Fruit fly (Drosophila melanogaster): ENCODE measurements around the gene Sdr.

Sdr gene

DNA sequence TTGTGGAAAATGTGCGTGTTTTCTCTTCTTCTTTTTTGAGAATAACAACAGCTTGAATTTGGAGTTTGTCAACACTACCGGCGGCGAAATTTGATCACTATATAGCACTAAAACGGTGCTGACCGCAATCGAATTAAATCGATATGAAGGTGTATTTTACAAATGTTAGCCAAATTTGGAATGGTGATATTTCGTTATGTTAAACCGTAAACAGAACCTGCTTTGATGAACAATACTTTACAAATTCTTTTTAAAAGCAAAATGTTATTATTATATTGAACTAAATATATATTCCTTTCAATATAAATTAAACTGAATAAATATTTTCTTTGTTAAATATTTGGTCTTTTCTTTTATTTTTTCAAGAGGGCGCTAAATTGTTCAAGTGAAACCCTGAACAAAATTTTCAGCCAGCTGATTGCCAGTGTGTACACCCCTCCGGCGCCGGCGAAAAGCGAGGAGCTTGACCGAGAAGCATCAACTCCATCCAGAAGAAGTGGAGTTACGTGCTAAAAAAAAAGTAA is 32.4 kb upstream of the Sdr start, which contains the start of the genes Rrp6, CG33331 and CG33332 (continued):
- peak; percentile 61 for TF ChIP-seq maf-S (GFP tag; optimal IDR thresholded peaks at IDR 0.05)
- TF ChIP-seq oc (tag; optimal IDR thresholded peaks at IDR 0.05) = no peak
- TF ChIP-seq trem (tag; optimal IDR thresholded peaks at IDR 0.05) = peak; percentile 67
- no peak for TF ChIP-seq gcm (GFP tag; optimal IDR thresholded peaks at IDR 0.05)
- TF ChIP-seq CG2116 (GFP tag; optimal IDR thresholded peaks at IDR 0.05) = peak; percentile 92
- no peak for TF ChIP-seq CG7357 (GFP tag; IDR thresholded peaks at IDR 0.05)
- TF ChIP-seq Bdp1 (GFP tag; optimal IDR thresholded peaks at IDR 0.05) = peak; percentile 44
- peak; percentile 51 for TF ChIP-seq esg (GFP tag; conservative IDR thresholded peaks at IDR 0.05)
- TF ChIP-seq CG7786 (GFP tag; optimal IDR thresholded peaks at IDR 0.05) = peak; percentile 65
- peak; percentile 58 for TF ChIP-seq CG12299 (tag; optimal IDR thresholded peaks at IDR 0.05)
- peak in 1 of 2 experiments; percentile 69 for TF ChIP-seq Hr51 (GFP tag; optimal IDR thresholded peaks at IDR 0.05)
- peak; percentile 40 for TF ChIP-seq tup (GFP tag; optimal IDR thresholded peaks at IDR 0.05)
- TF ChIP-seq gem (tag; optimal IDR thresholded peaks at IDR 0.05) = peak; percentile 80
- TF ChIP-seq onecut (GFP tag; IDR thresholded peaks at IDR 0.05) = peak; percentile 87
- peak; percentile 63 for TF ChIP-seq CG4617 (GFP tag; optimal IDR thresholded peaks at IDR 0.05; ENCODE audit: borderline replicate concordance)
- TF ChIP-seq CG34376 (GFP tag; optimal IDR thresholded peaks at IDR 0.05) = peak; percentile 59
- peak; percentile 44 for TF ChIP-seq CG13123 (GFP tag; optimal IDR thresholded peaks at IDR 0.05)

DNA sequence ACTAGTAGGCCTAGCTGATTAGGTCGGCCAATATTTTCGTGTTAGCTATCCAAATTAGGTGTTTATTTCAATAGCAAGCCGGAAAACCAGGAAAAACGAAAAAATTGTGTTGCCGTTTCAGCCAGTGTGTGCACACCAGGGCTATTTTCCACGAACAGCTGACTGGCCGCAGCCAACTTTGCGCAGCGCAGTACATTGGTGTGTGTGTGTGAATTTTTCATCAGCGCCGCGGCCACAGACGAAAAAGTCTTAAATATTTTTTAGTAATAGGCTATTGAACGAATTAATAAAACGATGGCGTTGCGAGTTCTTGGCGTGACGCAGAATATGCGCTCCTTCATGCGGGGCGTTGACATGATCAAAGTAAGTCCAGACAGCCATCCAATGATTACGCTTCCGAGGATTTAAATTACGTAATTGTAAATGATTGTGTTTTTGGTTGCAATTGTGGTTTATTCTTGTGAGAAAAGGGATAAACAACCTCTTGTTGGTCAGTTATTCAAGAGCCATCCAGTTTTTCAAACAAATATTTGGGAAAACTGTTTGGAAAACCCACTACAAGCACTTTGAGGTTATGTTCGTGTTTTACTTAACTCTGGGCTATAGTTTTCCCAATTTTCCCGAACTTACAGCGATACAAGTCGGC is 28.2 kb upstream of the Sdr start, which contains the start of the genes CycC and UQCR-C1:
Gene CycC (minus strand): TSS at position 142 of the 646 bp plus-strand sequence.
Gene UQCR-C1 (plus strand): TSS at position 168 of the 646 bp plus-strand sequence.
- TF ChIP-seq HmgZ (tag; optimal IDR thresholded peaks at IDR 0.05) (peak; percentile 41), CG15696 (tag; optimal IDR thresholded peaks at IDR 0.05) (no peak), her (GFP tag; optimal IDR thresholded peaks at IDR 0.05) (no peak), CG16863 (GFP tag; optimal IDR thresholded peaks at IDR 0.05) (no peak), Optix (GFP tag; IDR thresholded peaks at IDR 0.05) (no peak), CG12219 (GFP tag; optimal IDR thresholded peaks at IDR 0.05) (no peak), CrebB (tag; optimal IDR thresholded peaks at IDR 0.05) (no peak), seq (GFP tag; IDR thresholded peaks at IDR 0.05) (no peak), amos (GFP tag; IDR thresholded peaks at IDR 0.05; ENCODE audit: partially characterized antibody) (peak; percentile 19; the same call in 1 of the 2 replicates), CG12769 (tag; optimal IDR thresholded peaks at IDR 0.05) (no peak), CG6683 (GFP tag; optimal IDR thresholded peaks at IDR 0.05) (no peak), stwl (tag; optimal IDR thresholded peaks at IDR 0.05) (peak; percentile 62), trem (tag; optimal IDR thresholded peaks at IDR 0.05) (peak; percentile 25), jing (GFP tag; optimal IDR thresholded peaks at IDR 0.05) (no peak), grn (GFP tag; optimal IDR thresholded peaks at IDR 0.05) (no peak), eve (GFP tag; optimal IDR thresholded peaks at IDR 0.05) (no peak), fd96Cb (tag; optimal IDR thresholded peaks at IDR 0.05) (no peak), abd-A (tag; optimal IDR thresholded peaks at IDR 0.05) (no peak), pb (GFP tag; optimal IDR thresholded peaks at IDR 0.05) (no peak), NC2α (GFP tag; optimal IDR thresholded peaks at IDR 0.05) (no peak), Mad (GFP tag; optimal IDR thresholded peaks at IDR 0.05) (no peak), HLH3B (GFP tag; IDR thresholded peaks at IDR 0.05) (no peak), CG32532 (GFP tag; IDR thresholded peaks at IDR 0.05) (no peak), Asciz (GFP tag; optimal IDR thresholded peaks at IDR 0.05) (no peak), Atf3 (GFP tag; optimal IDR thresholded peaks at IDR 0.05) (no peak), YL-1 (GFP tag; optimal IDR thresholded peaks at IDR 0.05) (peak; percentile 97), Med (GFP tag) (peak; percentile 69), CG31365 (tag; optimal IDR thresholded peaks at IDR 0.05) (no peak), CG16813 (GFP tag; IDR thresholded peaks at IDR 0.05; ENCODE audit: partially characterized antibody) (no peak), Bdp1 (GFP tag; optimal IDR thresholded peaks at IDR 0.05) (no peak), Dll (GFP tag; IDR thresholded peaks at IDR 0.05; ENCODE audit: partially characterized antibody) (0 out of 4 replicates have a peak, but pooled peaks have one; percentile 15), Opbp (GFP tag; IDR thresholded peaks at IDR 0.05; ENCODE audit: partially characterized antibody) (peak; percentile 100), schlank (tag; optimal IDR thresholded peaks at IDR 0.05) (no peak)

All from whole organism, embryonic.